Fruit fly (Drosophila melanogaster) whole organism, prepupa: Measurements from ENCODE around the gene Sfp78E.

Experiments used
- CG11902 ChIP-seq: fragments of 200-800 bp; sonication (Bioruptor generic); optimal IDR thresholded peaks from 3 replicates; lab custom pipeline; 2016; ENCODE audit warnings: missing biosample characterization, missing genetic modification characterization
- CG3032 ChIP-seq: fragments of 200-800 bp; optimal IDR thresholded peaks from 2 replicates; lab custom pipeline; 2019; ENCODE audit warnings: missing biosample characterization, mild to moderate bottlenecking, missing genetic modification characterization, moderate library complexity
- CG32006 ChIP-seq: fragments of 200-800 bp; sonication (Bioruptor generic); optimal IDR thresholded peaks from 3 replicates; lab custom pipeline; 2017; ENCODE audit warnings: missing biosample characterization, mild to moderate bottlenecking, missing genetic modification characterization
- CG6792 ChIP-seq: fragments of 200-800 bp; sonication (Bioruptor generic); optimal IDR thresholded peaks from 3 replicates; lab custom pipeline; 2016; ENCODE audit warnings: missing biosample characterization, missing genetic modification characterization
- CG8119 ChIP-seq: fragments of 200-800 bp; sonication (Bioruptor generic); IDR thresholded peaks from 3 replicates; pipeline ENCODE4 v1.3.6; 2022; ENCODE audit warnings: missing biosample characterization, missing genetic modification characterization
- Ets96B ChIP-seq: fragments of 200-800 bp; optimal IDR thresholded peaks from 2 replicates; lab custom pipeline; 2019; ENCODE audit warnings: missing biosample characterization, mild to moderate bottlenecking, missing genetic modification characterization, moderate library complexity
- Gug ChIP-seq: fragments of 200-800 bp; sonication (Bioruptor generic); IDR thresholded peaks from 2 replicates; pipeline ENCODE4 v1.3.6; 2022; ENCODE audit warnings: missing biosample characterization, missing genetic modification characterization
- OdsH ChIP-seq: fragments of 200-800 bp; sonication (Bioruptor generic); optimal IDR thresholded peaks from 3 replicates; lab custom pipeline; 2016; ENCODE audit warnings: missing biosample characterization, missing genetic modification characterization
- acj6 ChIP-seq: fragments of 200-800 bp; sonication (Bioruptor generic); optimal IDR thresholded peaks from 3 replicates; lab custom pipeline; 2016; ENCODE audit warnings: missing biosample characterization, missing genetic modification characterization
- cyc ChIP-seq: fragments of 200-800 bp; sonication (Bioruptor generic); optimal IDR thresholded peaks from 3 replicates; lab custom pipeline; 2016; ENCODE audit warnings: missing biosample characterization, missing genetic modification characterization
- eg ChIP-seq: fragments of 200-800 bp; sonication (Bioruptor generic); IDR thresholded peaks from 3 replicates; pipeline ENCODE4 v1.3.6; 2022; ENCODE audit warnings: missing biosample characterization, missing genetic modification characterization
- fkh ChIP-seq: fragments of 200-800 bp; sonication (Bioruptor generic); optimal IDR thresholded peaks from 3 replicates; lab custom pipeline; 2017; ENCODE audit warnings: missing biosample characterization, mild to moderate bottlenecking, missing genetic modification characterization, moderate library complexity
- net ChIP-seq: fragments of 200-800 bp; sonication (Bioruptor generic); optimal IDR thresholded peaks from 3 replicates; lab custom pipeline; 2016; ENCODE audit warnings: missing biosample characterization, missing genetic modification characterization

DNA sequence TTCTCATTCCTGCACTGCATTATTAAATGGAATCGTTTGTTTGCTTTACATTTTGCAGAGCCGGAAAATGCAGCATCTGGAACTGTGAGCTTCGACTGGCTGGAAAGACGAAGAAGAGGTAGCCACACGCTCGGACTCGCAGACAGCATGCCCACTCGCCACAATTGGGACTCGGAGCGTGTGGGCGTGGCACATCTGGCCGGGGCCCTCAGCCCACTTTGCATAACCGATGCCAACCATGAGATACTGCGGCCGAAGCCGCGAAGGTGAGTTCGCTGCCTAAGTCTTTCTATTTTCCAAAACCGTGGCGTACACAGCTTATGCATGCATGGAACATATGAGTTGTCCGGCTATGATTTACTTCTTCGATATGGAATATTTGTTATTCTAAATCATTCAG lies 31.7 kb downstream of the Sfp78E start:
- no peak for TF ChIP-seq CG3032 (tag; lab: Kevin White, UChicago)
- TF ChIP-seq Ets96B (tag; lab: Kevin White, UChicago) = no peak
- no peak for TF ChIP-seq CG11902 (GFP tag; lab: Kevin White, UChicago)
- TF ChIP-seq CG6792 (GFP tag; lab: Kevin White, UChicago) = no peak
- no peak for TF ChIP-seq acj6
- no peak for TF ChIP-seq net (GFP tag; lab: Kevin White, UChicago)
- no peak for TF ChIP-seq eg (GFP tag; lab: Robert Waterston, UW)
- no peak for TF ChIP-seq CG32006 (GFP tag; lab: Kevin White, UChicago)
- no peak for TF ChIP-seq fkh (GFP tag; lab: Kevin White, UChicago)
- no peak for TF ChIP-seq OdsH (GFP tag; lab: Kevin White, UChicago)
- TF ChIP-seq Gug (GFP tag; lab: Robert Waterston, UW) = no peak
- TF ChIP-seq CG8119 (GFP tag; lab: Robert Waterston, UW) = no peak
- TF ChIP-seq cyc (GFP tag; lab: Kevin White, UChicago) = no peak
